Worm (Caenorhabditis elegans): ENCODE measurements around the gene gpa-12.

- TF ChIP-seq nhr-71 (tag; optimal IDR thresholded peaks at IDR 0.05) (no peak), pqm-1 (tag; optimal IDR thresholded peaks at IDR 0.05) (no peak), tbx-2 (tag; optimal IDR thresholded peaks at IDR 0.05) (no peak), nhr-28 (tag; optimal IDR thresholded peaks at IDR 0.05) (no peak), fkh-10 (GFP tag; optimal IDR thresholded peaks at IDR 0.05) (no peak), lsy-2 (tag; optimal IDR thresholded peaks at IDR 0.05) (no peak), lin-13 (GFP tag; optimal IDR thresholded peaks at IDR 0.05) (no peak), nhr-12 (tag; optimal IDR thresholded peaks at IDR 0.05) (no peak), mdl-1 (tag; optimal IDR thresholded peaks at IDR 0.05) (no peak), egl-13 (tag; optimal IDR thresholded peaks at IDR 0.05) (no peak), ceh-63 (GFP tag; optimal IDR thresholded peaks at IDR 0.05) (no peak), pag-3 (tag; optimal IDR thresholded peaks at IDR 0.05; ENCODE audit: borderline replicate concordance, insufficient read depth) (no peak)
Observed at ce11 chrX:9268373-9268772, 25.0 kb downstream of the gpa-12 start.
